Worm (Caenorhabditis elegans): Measurements from ENCODE around the gene F25E5.2.

ce11 chrV:7413107-7413774 is 41.9 kb upstream of the F25E5.2 start, which contains the start of gene F18E3.11:
- no peak for TF ChIP-seq snpc-4 (tag; optimal IDR thresholded peaks at IDR 0.05)
- peak; percentile 71 for TF ChIP-seq nhr-25 (tag; optimal IDR thresholded peaks at IDR 0.05)
- TF ChIP-seq nhr-237 (tag; optimal IDR thresholded peaks at IDR 0.05), result no peak
- TF ChIP-seq ztf-4 (tag; optimal IDR thresholded peaks at IDR 0.05), result no peak
- no peak for TF ChIP-seq nfya-1 (tag; optimal IDR thresholded peaks at IDR 0.05; ENCODE audit: insufficient read depth)
- no peak for TF ChIP-seq jun-1 (tag; optimal IDR thresholded peaks at IDR 0.05)
- no peak for TF ChIP-seq aly-2 (tag; optimal IDR thresholded peaks at IDR 0.05)
- TF ChIP-seq elt-2 (tag; optimal IDR thresholded peaks at IDR 0.05), result no peak
- no peak for TF ChIP-seq sea-2 (GFP tag; optimal IDR thresholded peaks at IDR 0.05)
- no peak for TF ChIP-seq nhr-11 (tag; optimal IDR thresholded peaks at IDR 0.05)
- TF ChIP-seq ama-1 (optimal IDR thresholded peaks at IDR 0.05), result peak; percentile 84

All from whole organism, L3 larva.